Worm (Caenorhabditis elegans) whole organism, L2 larva: ENCODE measurements around the gene viro-2.

Experiments
- C34F6.9 ChIP-seq: fragments of 150-350 bp; optimal IDR thresholded peaks from 2 replicates; lab custom pipeline; 2014; ENCODE audit warnings: missing biosample characterization, missing genetic modification characterization
- F13H6.1 ChIP-seq: sonication (generic microtip); optimal IDR thresholded peaks from 2 replicates; lab custom pipeline; 2016; ENCODE audit warnings: missing genetic modification characterization, missing compliant biosample characterization
- R02D3.7 ChIP-seq: fragments of 150-350 bp; optimal IDR thresholded peaks from 2 replicates; lab custom pipeline; 2014; ENCODE audit warnings: missing biosample characterization, missing genetic modification characterization
- Y55F3AM.14 ChIP-seq: fragments of 200-800 bp; sonication (Bioruptor generic); optimal IDR thresholded peaks from 2 replicates; lab custom pipeline; 2018; ENCODE audit warnings: mild to moderate bottlenecking, missing genetic modification characterization, missing compliant biosample characterization
- ZK546.5 ChIP-seq: sonication (generic microtip); optimal IDR thresholded peaks from 2 replicates; lab custom pipeline; 2017; ENCODE audit warnings: missing biosample characterization, missing genetic modification characterization
- alr-1 ChIP-seq: fragments of 150-350 bp; optimal IDR thresholded peaks from 2 replicates; lab custom pipeline; 2014; ENCODE audit warnings: missing biosample characterization, missing genetic modification characterization
- aly-2 ChIP-seq: fragments of 150-350 bp; optimal IDR thresholded peaks from 2 replicates; lab custom pipeline; 2014; ENCODE audit warnings: missing biosample characterization, missing genetic modification characterization
- blmp-1 ChIP-seq: sonication (generic microtip); optimal IDR thresholded peaks from 2 replicates; lab custom pipeline; 2017; ENCODE audit warnings: missing genetic modification characterization, mild to moderate bottlenecking, missing compliant biosample characterization, antibody characterized with exemption, moderate library complexity; ENCODE audit not compliant: insufficient read depth
- ceh-16 ChIP-seq: fragments of 150-350 bp; optimal IDR thresholded peaks from 2 replicates; lab custom pipeline; 2014; ENCODE audit warnings: missing biosample characterization, missing genetic modification characterization
- ceh-82 ChIP-seq: fragments of 150-350 bp; optimal IDR thresholded peaks from 2 replicates; lab custom pipeline; 2014; ENCODE audit warnings: missing biosample characterization, missing genetic modification characterization
- crh-2 ChIP-seq: sonication (generic microtip); optimal IDR thresholded peaks from 2 replicates; lab custom pipeline; 2017; ENCODE audit warnings: missing biosample characterization, missing genetic modification characterization
- dmd-4 ChIP-seq: sonication (generic microtip); optimal IDR thresholded peaks from 2 replicates; lab custom pipeline; 2017; ENCODE audit warnings: missing biosample characterization, missing genetic modification characterization
- egl-27 ChIP-seq: sonication (generic microtip); optimal IDR thresholded peaks from 3 replicates; lab custom pipeline; 2017; ENCODE audit warnings: missing biosample characterization, missing genetic modification reagents, missing genetic modification characterization
- elt-1 ChIP-seq: fragments of 150-350 bp; optimal IDR thresholded peaks from 2 replicates; lab custom pipeline; 2014; ENCODE audit warnings: missing biosample characterization, missing genetic modification characterization
- elt-3 ChIP-seq: sonication (generic microtip); optimal IDR thresholded peaks from 2 replicates; lab custom pipeline; 2017; ENCODE audit warnings: missing biosample characterization, missing genetic modification characterization
- fos-1 ChIP-seq: fragments of 150-350 bp; optimal IDR thresholded peaks from 2 replicates; lab custom pipeline; 2014; ENCODE audit warnings: missing biosample characterization, missing genetic modification characterization
- gmeb-1 ChIP-seq: fragments of 150-350 bp; optimal IDR thresholded peaks from 2 replicates; lab custom pipeline; 2014; ENCODE audit warnings: missing biosample characterization, missing genetic modification characterization
- lin-11 ChIP-seq: fragments of 150-350 bp; sonication (generic microtip); optimal IDR thresholded peaks from 2 replicates; lab custom pipeline; 2014; ENCODE audit warnings: missing biosample characterization, missing genetic modification characterization, inconsistent platforms, mixed read lengths
- lin-13 ChIP-seq: fragments of 150-350 bp; optimal IDR thresholded peaks from 2 replicates; lab custom pipeline; 2014; ENCODE audit warnings: missing biosample characterization, missing genetic modification reagents, missing genetic modification characterization
- lin-39 ChIP-seq: fragments of 150-350 bp; optimal IDR thresholded peaks from 2 replicates; lab custom pipeline; 2014; ENCODE audit warnings: missing biosample characterization, missing genetic modification reagents, missing genetic modification characterization
- lsy-2 ChIP-seq, 2 experiments: fragments of 150-350 bp in 1 of 2; sonication (generic microtip) in 1 of 2; optimal IDR thresholded peaks; 2 replicates each; lab custom pipeline; 2014 to 2017; ENCODE audit warnings: missing biosample characterization in 2 of 2, missing genetic modification characterization in 2 of 2
- mab-5 ChIP-seq: fragments of 150-350 bp; optimal IDR thresholded peaks from 2 replicates; lab custom pipeline; 2014; ENCODE audit warnings: missing biosample characterization, missing genetic modification characterization
- mbf-1 ChIP-seq: sonication (generic microtip); optimal IDR thresholded peaks from 2 replicates; lab custom pipeline; 2017; ENCODE audit warnings: missing biosample characterization, missing genetic modification characterization
- mdl-1 ChIP-seq, 2 experiments: fragments of 150-350 bp in 1 of 2; sonication (generic microtip) in 1 of 2; optimal IDR thresholded peaks; 2 replicates each; lab custom pipeline; 2017; ENCODE audit warnings: missing biosample characterization in 2 of 2, missing genetic modification characterization in 2 of 2
- nhr-10 ChIP-seq: sonication (generic microtip); optimal IDR thresholded peaks from 2 replicates; lab custom pipeline; 2017; ENCODE audit warnings: missing biosample characterization, missing genetic modification characterization
- nhr-11 ChIP-seq: fragments of 150-350 bp; optimal IDR thresholded peaks from 2 replicates; lab custom pipeline; 2014; ENCODE audit warnings: missing biosample characterization, missing genetic modification characterization
- nhr-12 ChIP-seq: fragments of 150-350 bp; optimal IDR thresholded peaks from 2 replicates; lab custom pipeline; 2014; ENCODE audit warnings: missing biosample characterization, missing genetic modification characterization
- nhr-129 ChIP-seq: fragments of 150-350 bp; optimal IDR thresholded peaks from 2 replicates; lab custom pipeline; 2014; ENCODE audit warnings: missing biosample characterization, missing genetic modification characterization
- nhr-21 ChIP-seq: fragments of 150-350 bp; optimal IDR thresholded peaks from 2 replicates; lab custom pipeline; 2014; ENCODE audit warnings: missing biosample characterization, missing genetic modification characterization
- nhr-23 ChIP-seq: fragments of 150-350 bp; optimal IDR thresholded peaks from 2 replicates; lab custom pipeline; 2014; ENCODE audit warnings: missing biosample characterization, missing genetic modification reagents, missing genetic modification characterization
- nhr-25 ChIP-seq: fragments of 150-350 bp; sonication (generic microtip); optimal IDR thresholded peaks from 3 replicates; lab custom pipeline; 2014; ENCODE audit warnings: missing biosample characterization, missing genetic modification characterization
- nhr-6 ChIP-seq: fragments of 150-350 bp; optimal IDR thresholded peaks from 2 replicates; lab custom pipeline; 2014; ENCODE audit warnings: missing biosample characterization, missing genetic modification characterization
- nhr-77 ChIP-seq: fragments of 150-350 bp; optimal IDR thresholded peaks from 2 replicates; lab custom pipeline; 2014; ENCODE audit warnings: missing biosample characterization, missing genetic modification characterization
- peb-1 ChIP-seq: fragments of 150-350 bp; optimal IDR thresholded peaks from 2 replicates; lab custom pipeline; 2014; ENCODE audit warnings: missing biosample characterization, missing genetic modification characterization
- sem-4 ChIP-seq: fragments of 150-350 bp; optimal IDR thresholded peaks from 2 replicates; lab custom pipeline; 2014; ENCODE audit warnings: missing biosample characterization, missing genetic modification reagents, missing genetic modification characterization
- sma-3 ChIP-seq: sonication (generic microtip); optimal IDR thresholded peaks from 2 replicates; lab custom pipeline; 2016; ENCODE audit warnings: missing genetic modification reagents, missing genetic modification characterization, missing compliant biosample characterization
- snpc-4 ChIP-seq: fragments of 150-350 bp; optimal IDR thresholded peaks from 2 replicates; lab custom pipeline; 2014; ENCODE audit warnings: missing biosample characterization, missing genetic modification characterization
- unc-39 ChIP-seq: fragments of 150-350 bp; optimal IDR thresholded peaks from 2 replicates; lab custom pipeline; 2014; ENCODE audit warnings: missing biosample characterization, missing genetic modification characterization
- unc-55 ChIP-seq: fragments of 150-350 bp; sonication (generic microtip); optimal IDR thresholded peaks from 3 replicates; lab custom pipeline; 2014; ENCODE audit warnings: missing biosample characterization, missing genetic modification reagents, missing genetic modification characterization
- unc-62 ChIP-seq: fragments of 150-350 bp; optimal IDR thresholded peaks from 2 replicates; lab custom pipeline; 2014; ENCODE audit warnings: missing biosample characterization, missing genetic modification reagents, missing genetic modification characterization
- zag-1 ChIP-seq: fragments of 150-350 bp; optimal IDR thresholded peaks from 2 replicates; lab custom pipeline; 2014; ENCODE audit warnings: missing biosample characterization, missing genetic modification characterization
- ztf-1 ChIP-seq: fragments of 200-800 bp; sonication (Bioruptor generic); conservative IDR thresholded peaks from 2 replicates; pipeline ENCODE4 v1.3.6; 2022; ENCODE audit warnings: missing genetic modification characterization, missing compliant biosample characterization
- ztf-11 ChIP-seq: sonication (generic microtip); optimal IDR thresholded peaks from 2 replicates; lab custom pipeline; 2017; ENCODE audit warnings: missing biosample characterization, missing genetic modification characterization
- ztf-4 ChIP-seq: fragments of 150-350 bp; optimal IDR thresholded peaks from 2 replicates; lab custom pipeline; 2014; ENCODE audit warnings: missing biosample characterization, missing genetic modification characterization

The viro-2 gene

DNA sequence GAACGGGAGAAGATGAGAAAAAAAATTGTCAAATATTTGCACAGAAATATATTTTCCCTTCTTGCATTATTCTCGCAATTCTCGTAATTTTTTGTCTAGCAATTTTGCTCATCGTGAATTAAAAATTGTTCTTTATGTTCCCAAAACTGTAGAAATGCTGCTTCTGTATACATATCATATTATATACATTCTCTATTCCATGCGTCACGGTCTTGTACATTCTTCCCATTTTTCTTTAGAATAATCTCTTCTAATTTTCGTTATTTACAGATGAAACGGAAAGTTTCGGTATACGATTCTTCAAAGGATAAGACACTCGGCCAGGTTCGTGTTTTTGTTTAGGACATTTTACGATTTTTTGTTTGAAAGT, 38.9 kb downstream of the viro-2 start, which contains the start of gene acs-4:
Gene acs-4 (plus strand): TSS at position 271 of the 370 bp plus-strand sequence.
- TF ChIP-seq fos-1, result no peak
- no peak for TF ChIP-seq egl-27 (tag; lab: Kevin White, UChicago)
- TF ChIP-seq ztf-11, result no peak
- TF ChIP-seq, all 48 proteins: peak for 0

DNA sequence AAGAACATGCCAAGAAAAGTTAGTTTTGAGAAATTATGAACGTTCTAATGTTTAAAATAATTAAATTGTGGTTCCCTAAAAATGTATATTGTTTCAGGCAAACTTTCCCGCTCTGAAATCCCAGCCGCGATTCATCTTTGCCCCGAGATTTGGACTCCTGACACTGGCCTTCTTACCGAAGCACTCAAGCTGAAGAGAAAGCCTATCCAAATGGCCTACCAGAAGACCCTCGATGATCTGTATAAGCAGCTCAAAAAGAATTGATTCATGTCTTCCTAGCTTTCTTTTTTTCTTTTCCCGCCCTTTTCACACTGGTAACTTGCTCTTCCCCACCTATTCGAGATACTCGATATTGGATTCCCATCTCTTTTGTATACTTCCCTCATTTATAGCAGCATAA, 41.4 kb downstream of the viro-2 start:
- TF ChIP-seq nhr-25 (tag; lab: Kevin White, UChicago), result no peak
- no peak for TF ChIP-seq unc-62 (GFP tag; lab: Kevin White, UChicago)
- TF ChIP-seq sem-4, result no peak
- no peak for TF ChIP-seq lsy-2 (tag; optimal IDR thresholded peaks at IDR 0.05; lab: Kevin White, UChicago)
- TF ChIP-seq nhr-6 (tag; lab: Kevin White, UChicago), result no peak
- no peak for TF ChIP-seq crh-2 (tag; lab: Kevin White, UChicago)
- TF ChIP-seq nhr-11 (tag; lab: Kevin White, UChicago), result no peak
- TF ChIP-seq ztf-11, result no peak
- TF ChIP-seq mbf-1 (tag; lab: Kevin White, UChicago), result no peak
- no peak for TF ChIP-seq gmeb-1 (tag; lab: Kevin White, UChicago)
- TF ChIP-seq lin-39, result no peak
- no peak for TF ChIP-seq ceh-16 (tag; lab: Kevin White, UChicago)
- TF ChIP-seq nhr-12 (tag; lab: Kevin White, UChicago), result no peak
- TF ChIP-seq dmd-4 (tag; lab: Kevin White, UChicago), result no peak
- no peak for TF ChIP-seq nhr-129 (tag; lab: Kevin White, UChicago)

DNA sequence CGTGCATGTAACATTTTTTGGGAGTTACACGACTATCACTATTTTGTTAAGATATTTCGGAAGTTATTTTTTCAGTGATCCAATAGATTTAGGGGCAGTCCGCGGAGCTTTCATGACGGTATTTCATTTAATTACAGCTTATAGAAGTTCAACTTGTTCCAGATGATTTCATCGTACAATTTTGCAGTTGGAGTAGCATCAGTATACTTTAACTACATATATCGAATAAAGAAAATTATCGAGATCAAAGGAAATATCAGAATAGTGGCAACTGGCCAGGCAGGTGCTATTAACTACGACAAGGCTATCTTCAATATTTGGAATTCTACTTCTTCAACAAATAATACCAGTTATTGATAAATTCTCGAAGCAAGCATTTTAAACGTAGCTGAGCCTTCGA, 49.8 kb downstream of the viro-2 start:
- TF ChIP-seq nhr-6 (tag; lab: Kevin White, UChicago) (no peak), nhr-129 (tag; lab: Kevin White, UChicago) (no peak), mdl-1 (tag; optimal IDR thresholded peaks at IDR 0.05; lab: Kevin White, UChicago) (no peak), nhr-10 (tag; lab: Kevin White, UChicago) (no peak)

DNA sequence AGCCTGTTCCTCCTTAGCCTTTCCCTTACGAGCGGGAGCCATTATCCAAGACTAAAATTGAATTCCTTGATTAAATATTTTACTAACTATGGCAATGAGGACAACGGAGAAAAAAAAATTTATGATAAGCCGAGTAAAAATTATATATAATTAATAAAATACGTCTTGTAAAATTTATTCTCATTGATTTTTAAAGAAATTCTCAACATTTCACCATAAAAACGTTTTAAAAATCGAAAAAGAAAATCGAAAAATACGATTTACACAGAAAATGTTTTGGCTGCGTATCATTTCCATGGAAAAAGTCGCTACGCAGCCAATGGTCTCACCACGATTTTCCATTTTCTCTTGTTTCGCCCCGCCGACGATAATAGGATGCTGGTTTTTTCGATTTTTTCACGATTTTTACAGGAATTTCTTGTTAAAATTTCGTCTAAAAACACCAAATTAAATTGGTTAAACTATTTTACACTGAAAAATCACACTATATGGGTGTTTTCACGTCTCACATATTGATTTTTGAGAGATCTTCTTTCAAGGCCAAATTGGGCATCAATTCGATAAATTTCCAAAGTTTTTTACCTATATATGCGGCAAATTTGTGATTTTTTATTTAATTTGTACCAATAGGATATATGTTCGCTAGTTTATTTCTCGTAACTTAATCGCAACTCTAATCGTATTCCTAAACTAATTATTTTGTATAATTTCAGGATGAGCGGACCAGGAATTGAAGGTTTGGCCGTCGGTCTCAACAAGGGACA, 51.0 kb downstream of the viro-2 start, which contains the start of the genes rps-14 and rpl-36:
Gene rps-14 (minus strand): TSS at position 51 of the 764 bp plus-strand sequence.
Gene rpl-36 (plus strand): TSS at position 714 of the 764 bp plus-strand sequence.
- TF ChIP-seq aly-2 (tag; lab: Kevin White, UChicago) (no peak), nhr-25 (tag; lab: Kevin White, UChicago) (peak; percentile 93), ztf-4 (peak; percentile 80), nhr-12 (tag; lab: Kevin White, UChicago) (no peak), lin-13 (GFP tag; lab: Kevin White, UChicago) (peak; percentile 91), dmd-4 (tag; lab: Kevin White, UChicago) (no peak), alr-1 (tag; lab: Kevin White, UChicago) (no peak), ztf-11 (no peak), C34F6.9 (peak; percentile 95), fos-1 (peak; percentile 71), nhr-23 (no peak), Y55F3AM.14 (GFP tag; lab: Kevin White, UChicago) (no peak), R02D3.7 (peak; percentile 44), nhr-21 (tag; lab: Kevin White, UChicago) (peak; percentile 91), lin-11 (peak; percentile 79), elt-1 (tag; lab: Kevin White, UChicago) (no peak), F13H6.1 (tag; lab: Kevin White, UChicago) (peak; percentile 83), unc-55 (peak; percentile 93), snpc-4 (peak; percentile 74), peb-1 (tag; lab: Kevin White, UChicago) (no peak), unc-62 (GFP tag; lab: Kevin White, UChicago) (no peak), nhr-77 (peak; percentile 23), gmeb-1 (tag; lab: Kevin White, UChicago) (peak; percentile 88), blmp-1 (peak; percentile 88), ztf-1 (GFP tag; lab: Robert Waterston, UW) (no peak), elt-3 (tag; lab: Kevin White, UChicago) (no peak), nhr-129 (tag; lab: Kevin White, UChicago) (peak; percentile 88), ZK546.5 (tag; lab: Kevin White, UChicago) (peak; percentile 87), mdl-1 (tag; optimal IDR thresholded peaks at IDR 0.05; lab: Kevin White, UChicago) (peak in 1 of 2 experiments; percentile 19), ceh-82 (tag; lab: Kevin White, UChicago) (peak; percentile 23), mab-5 (tag; lab: Kevin White, UChicago) (peak; percentile 74), zag-1 (no peak), nhr-10 (tag; lab: Kevin White, UChicago) (peak; percentile 47), sem-4 (peak; percentile 78), unc-39 (tag; lab: Kevin White, UChicago) (no peak), nhr-6 (tag; lab: Kevin White, UChicago) (peak; percentile 91), egl-27 (tag; lab: Kevin White, UChicago) (peak; percentile 91), sma-3 (peak; percentile 90)
